Worm (Caenorhabditis elegans): Measurements from ENCODE around the gene Y17G7B.23.
A peak's percentile ranks its signal among the peaks of the same experiment; 100 is the strongest.

Y17G7B.23 gene

DNA sequence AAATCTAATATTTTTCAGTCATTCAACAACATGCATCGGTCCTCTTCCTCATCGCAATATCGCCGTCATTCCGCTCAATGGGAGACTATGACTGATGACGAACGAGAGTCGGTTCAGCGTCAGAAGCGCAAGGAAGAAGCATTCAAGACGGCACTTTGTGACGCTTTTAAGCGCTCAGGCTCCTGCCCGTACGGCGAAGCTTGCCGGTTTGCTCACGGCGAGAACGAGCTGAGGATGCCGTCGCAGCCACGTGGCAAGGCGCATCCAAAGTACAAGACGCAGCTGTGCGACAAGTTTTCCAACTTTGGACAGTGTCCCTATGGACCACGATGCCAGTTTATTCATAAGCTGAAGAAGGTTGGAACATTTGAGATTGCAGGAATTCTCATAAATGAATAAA is 30.0 kb upstream of the Y17G7B.23 start:
- peak; percentile 55 for TF ChIP-seq set-16 (GFP tag; IDR thresholded peaks at IDR 0.05)
- TF ChIP-seq gei-8 (GFP tag; optimal IDR thresholded peaks at IDR 0.05) = no peak
- no peak for TF ChIP-seq hlh-11 (tag; optimal IDR thresholded peaks at IDR 0.05)
- no peak for TF ChIP-seq nhr-237 (tag; optimal IDR thresholded peaks at IDR 0.05)
- TF ChIP-seq dve-1 (tag; optimal IDR thresholded peaks at IDR 0.05; ENCODE audit: insufficient read depth) = no peak
- TF ChIP-seq zag-1 (tag; optimal IDR thresholded peaks at IDR 0.05) = no peak
- TF ChIP-seq egl-43 (GFP tag; IDR thresholded peaks at IDR 0.05) = 0 out of 2 replicates have a peak, but pooled peaks have one; percentile 35
- TF ChIP-seq zip-11 (GFP tag; IDR thresholded peaks at IDR 0.05) = no peak

DNA sequence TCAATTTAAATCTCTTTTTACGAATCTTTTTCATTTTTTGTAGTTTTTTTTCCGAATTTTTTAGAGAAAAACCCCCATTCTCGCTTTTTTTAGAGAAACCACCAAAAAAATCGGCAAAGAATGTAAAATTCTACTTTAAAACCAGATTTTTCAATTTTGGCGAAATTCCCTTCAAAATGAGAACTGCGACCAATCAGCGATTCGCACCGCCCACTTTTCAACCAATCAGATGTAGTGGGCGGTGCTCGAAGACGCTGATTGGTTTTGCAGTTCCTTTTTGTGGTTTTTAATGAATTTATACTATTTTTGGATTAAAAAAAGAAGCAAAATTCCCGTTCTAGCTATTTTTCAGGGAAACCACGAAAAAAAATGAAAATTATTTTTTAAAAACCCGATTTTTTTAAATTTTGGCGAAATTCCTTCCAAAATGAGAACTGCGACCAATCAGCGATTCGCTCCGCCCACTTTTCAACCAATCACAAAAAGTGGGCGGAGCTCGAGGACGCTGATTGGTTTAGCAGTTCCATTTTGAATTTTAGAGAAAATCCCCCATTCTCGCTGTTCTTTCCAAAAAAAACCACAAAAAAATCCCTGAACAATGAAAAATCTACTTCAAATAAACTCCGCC is 27.9 kb upstream of the Y17G7B.23 start:
- TF ChIP-seq mdl-1 (tag; optimal IDR thresholded peaks at IDR 0.05) (no peak), snpc-4 (tag; optimal IDR thresholded peaks at IDR 0.05) (no peak), lim-7 (GFP tag; IDR thresholded peaks at IDR 0.05) (no peak), mxl-2 (GFP tag; conservative IDR thresholded peaks at IDR 0.05) (no peak), ceh-44 (GFP tag; IDR thresholded peaks at IDR 0.05) (no peak), zip-2 (tag; optimal IDR thresholded peaks at IDR 0.05) (no peak), nhr-77 (tag; optimal IDR thresholded peaks at IDR 0.05) (no peak), mes-2 (tag; optimal IDR thresholded peaks at IDR 0.05; ENCODE audit: poor library complexity, severe bottlenecking) (no peak)

DNA sequence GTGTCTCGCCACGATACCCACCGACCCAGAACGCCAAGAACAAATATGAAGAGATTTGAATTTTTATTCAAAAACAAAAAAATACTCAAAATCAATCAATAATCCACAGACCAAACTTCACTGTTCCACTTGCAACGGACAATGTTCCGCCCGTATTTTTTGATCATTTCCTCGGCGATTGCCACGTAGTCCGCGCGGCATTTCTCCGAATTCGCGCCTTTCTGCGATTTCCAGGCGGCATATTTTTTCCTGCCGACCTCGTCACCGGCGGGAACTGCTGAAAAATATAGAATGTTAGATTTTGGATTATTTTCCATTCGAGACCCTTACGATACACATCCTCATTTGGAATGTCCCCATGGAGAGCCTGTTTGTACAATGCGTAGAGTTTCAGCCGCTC is 26.7 kb upstream of the Y17G7B.23 start:
- TF ChIP-seq unc-130 (GFP tag; optimal IDR thresholded peaks at IDR 0.05) (peak; percentile 4), unc-62 (GFP tag; optimal IDR thresholded peaks at IDR 0.05 in 1 of 2) (no peak), unc-62 (tag; optimal IDR thresholded peaks at IDR 0.05) (no peak), ceh-82 (tag; optimal IDR thresholded peaks at IDR 0.05) (no peak), spr-1 (tag; optimal IDR thresholded peaks at IDR 0.05) (no peak), mxl-2 (GFP tag; conservative IDR thresholded peaks at IDR 0.05) (no peak), aha-1 (tag) (peak; percentile 40)

DNA sequence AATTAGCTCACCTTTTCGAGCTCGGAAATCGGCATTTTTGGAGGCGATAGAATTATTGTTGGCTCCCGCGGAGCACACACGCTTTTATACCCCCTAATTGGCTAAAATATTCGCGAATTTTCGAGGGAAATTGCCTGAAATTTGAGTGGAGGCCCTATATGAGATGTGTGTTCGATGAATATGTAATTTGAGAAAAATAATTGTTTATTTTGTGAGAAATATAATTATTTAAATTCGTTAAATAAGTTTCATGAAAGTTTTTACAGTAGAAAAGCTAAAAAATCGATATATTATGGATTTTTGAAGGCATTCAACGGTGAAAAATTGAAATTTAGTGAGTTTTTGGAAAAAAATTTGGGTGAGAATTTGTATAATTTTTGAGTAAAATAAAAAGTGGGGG is 25.4 kb upstream of the Y17G7B.23 start, which contains the start of gene acbp-6:
Gene acbp-6, minus strand, starts transcription at position 101 of the 400 bp plus-strand sequence.
- TF ChIP-seq unc-62 (GFP tag; optimal IDR thresholded peaks at IDR 0.05 in 1 of 2) (peak in 1 of 2 experiments; percentile 78), unc-62 (tag; optimal IDR thresholded peaks at IDR 0.05) (no peak), F26F4.8 (GFP tag; conservative IDR thresholded peaks at IDR 0.05) (no peak)

DNA sequence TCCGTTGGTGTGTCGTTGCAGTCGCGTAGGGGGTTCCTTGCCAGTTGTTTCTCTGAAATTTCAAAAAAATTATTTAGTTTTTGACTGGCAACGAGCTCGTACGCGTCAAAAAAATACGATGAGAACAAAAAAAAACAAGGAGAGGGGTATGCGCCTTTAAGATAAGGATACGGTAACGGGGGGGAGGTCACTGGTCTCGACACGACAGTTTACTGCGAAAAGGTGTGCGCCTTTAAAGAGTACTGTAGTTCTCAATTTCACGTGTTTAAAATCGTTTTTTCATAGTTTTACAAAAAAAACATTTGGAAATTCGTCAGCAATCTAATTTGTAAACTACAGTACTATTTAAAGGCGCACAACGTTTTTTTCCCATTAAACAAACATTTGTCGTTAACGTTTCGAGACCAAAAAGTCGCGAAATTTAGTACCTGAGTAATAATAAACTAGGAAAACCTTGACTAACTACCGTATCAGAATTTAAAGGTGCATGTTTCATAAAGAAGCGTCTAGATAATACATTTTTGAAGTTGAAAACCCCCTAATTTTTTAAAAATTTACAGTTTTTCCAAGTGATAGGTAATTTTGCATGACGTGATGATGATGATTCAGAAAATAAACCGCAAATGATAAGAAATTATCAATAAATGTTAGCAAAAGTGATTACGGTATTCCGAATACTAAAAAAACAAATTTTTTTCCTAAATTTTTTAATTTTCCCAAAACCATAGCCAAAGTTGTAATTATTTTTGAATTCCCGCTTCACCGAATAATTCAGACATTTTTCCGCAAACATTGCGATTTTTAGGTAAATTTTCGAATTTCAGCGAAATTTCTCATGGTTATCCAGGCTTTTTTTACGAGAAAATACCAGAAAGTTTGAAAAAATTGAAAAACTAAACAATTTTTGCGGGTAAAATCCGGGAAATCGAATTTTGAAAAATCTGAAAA is 24.7 kb upstream of the Y17G7B.23 start:
- no peak for TF ChIP-seq fkh-10 (GFP tag; optimal IDR thresholded peaks at IDR 0.05)
- TF ChIP-seq ztf-7 (tag; optimal IDR thresholded peaks at IDR 0.05) = no peak
- peak; percentile 19 for TF ChIP-seq duxl-1 (tag; optimal IDR thresholded peaks at IDR 0.05; ENCODE audit: poor library complexity)
- TF ChIP-seq ces-1 (GFP tag; optimal IDR thresholded peaks at IDR 0.05) = no peak
- TF ChIP-seq F10B5.3 (tag; optimal IDR thresholded peaks at IDR 0.05) = peak; percentile 50
- TF ChIP-seq mxl-2 (GFP tag; conservative IDR thresholded peaks at IDR 0.05) = no peak
- TF ChIP-seq nhr-28 (tag; optimal IDR thresholded peaks at IDR 0.05) = no peak
- TF ChIP-seq Y75B8A.6 (GFP tag; IDR thresholded peaks at IDR 0.05) = no peak
- peak; percentile 50 for TF ChIP-seq hlh-11 (tag; optimal IDR thresholded peaks at IDR 0.05)
- no peak for TF ChIP-seq aly-2 (tag; optimal IDR thresholded peaks at IDR 0.05)
- TF ChIP-seq egl-27 (tag; optimal IDR thresholded peaks at IDR 0.05) = no peak
- TF ChIP-seq nhr-111 (GFP tag; optimal IDR thresholded peaks at IDR 0.05) = no peak
- peak; percentile 8 for TF ChIP-seq dve-1 (tag; optimal IDR thresholded peaks at IDR 0.05; ENCODE audit: insufficient read depth)
- peak; percentile 23 for TF ChIP-seq lin-13 (GFP tag; optimal IDR thresholded peaks at IDR 0.05)
- TF ChIP-seq R02D3.7 (tag; optimal IDR thresholded peaks at IDR 0.05) = no peak
- no peak for TF ChIP-seq F37D6.2 (tag; optimal IDR thresholded peaks at IDR 0.05)
- peak; percentile 4 for TF ChIP-seq unc-130 (GFP tag; optimal IDR thresholded peaks at IDR 0.05)
- TF ChIP-seq jun-1 (tag; optimal IDR thresholded peaks at IDR 0.05) = no peak
- no peak for TF ChIP-seq ceh-28 (tag; optimal IDR thresholded peaks at IDR 0.05)
- peak in 1 of 2 experiments; percentile 24 for TF ChIP-seq daf-16 (GFP tag; optimal IDR thresholded peaks at IDR 0.05)
- peak; percentile 68 for TF ChIP-seq daf-16 (tag; optimal IDR thresholded peaks at IDR 0.05)
- TF ChIP-seq Y5F2A.4 (GFP tag; optimal IDR thresholded peaks at IDR 0.05) = no peak
- no peak for TF ChIP-seq daf-19 (GFP tag; conservative IDR thresholded peaks at IDR 0.05)
- no peak for TF ChIP-seq set-16 (GFP tag; IDR thresholded peaks at IDR 0.05)

All from whole organism, L4 larva.